Worm (Caenorhabditis elegans): ENCODE results near the gene smc-6.
A peak's percentile ranks its signal among the peaks of the same experiment; 100 is the strongest.

Gene smc-6

ce11 chrII:11614103-11614857 is 35.8 kb downstream of the smc-6 start:
- TF ChIP-seq sea-1 (GFP tag; conservative IDR thresholded peaks at IDR 0.05) (no peak), ceh-36 (tag; optimal IDR thresholded peaks at IDR 0.05) (peak; percentile 9)

DNA sequence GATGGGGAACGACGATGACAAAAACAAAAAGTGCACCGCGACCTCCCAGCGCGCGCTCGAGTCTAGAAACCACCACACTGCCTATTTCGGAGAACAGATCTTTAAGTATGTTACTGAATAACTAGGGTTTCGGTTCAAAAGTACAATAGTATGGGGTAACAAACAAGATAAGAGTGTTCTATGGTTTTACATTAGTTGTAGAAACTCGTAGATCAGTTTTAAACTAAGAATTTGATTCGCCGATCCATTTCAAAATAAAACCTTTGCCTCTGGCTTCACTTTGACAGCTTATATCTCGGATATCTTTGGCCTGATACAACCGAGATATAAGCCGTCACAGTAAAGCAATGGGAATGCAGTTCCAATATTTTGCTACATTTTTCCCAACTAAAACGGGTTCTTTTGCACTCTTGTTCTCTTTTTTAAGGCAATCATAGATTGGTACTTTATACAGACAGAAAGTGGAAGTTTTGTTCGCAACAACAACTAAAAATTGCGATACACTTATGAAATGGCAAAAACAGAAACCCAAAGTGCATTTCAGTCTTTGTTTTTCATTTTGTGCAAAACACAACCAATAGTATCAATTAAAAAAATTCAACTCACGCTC is 37.9 kb downstream of the smc-6 start:
- TF ChIP-seq hmbx-1 (tag; optimal IDR thresholded peaks at IDR 0.05) (no peak), ets-7 (tag; optimal IDR thresholded peaks at IDR 0.05) (no peak), scrt-1 (GFP tag; IDR thresholded peaks at IDR 0.05) (no peak), tbx-11 (GFP tag; IDR thresholded peaks at IDR 0.05) (no peak), sea-1 (GFP tag; conservative IDR thresholded peaks at IDR 0.05) (no peak), tbx-37 (GFP tag; conservative IDR thresholded peaks at IDR 0.05) (no peak), hmg-4 (GFP tag; optimal IDR thresholded peaks at IDR 0.05) (no peak), pes-1 (GFP tag; IDR thresholded peaks at IDR 0.05) (no peak), tra-4 (tag; optimal IDR thresholded peaks at IDR 0.05) (no peak), hnd-1 (tag; optimal IDR thresholded peaks at IDR 0.05) (no peak), flt-1 (GFP tag; IDR thresholded peaks at IDR 0.05) (no peak), F13C5.2 (tag; optimal IDR thresholded peaks at IDR 0.05) (no peak), ama-1 (optimal IDR thresholded peaks at IDR 0.05) (no peak), B0310.2 (tag; optimal IDR thresholded peaks at IDR 0.05) (no peak)

ce11 chrII:11617715-11618114 is 39.2 kb downstream of the smc-6 start:
- TF ChIP-seq ceh-36 (tag; optimal IDR thresholded peaks at IDR 0.05), result no peak
- TF ChIP-seq pes-1 (GFP tag; IDR thresholded peaks at IDR 0.05), result no peak
- no peak for TF ChIP-seq hmbx-1 (tag; optimal IDR thresholded peaks at IDR 0.05)
- no peak for TF ChIP-seq scrt-1 (GFP tag; IDR thresholded peaks at IDR 0.05)
- no peak for TF ChIP-seq B0310.2 (tag; optimal IDR thresholded peaks at IDR 0.05)
- TF ChIP-seq hnd-1 (tag; optimal IDR thresholded peaks at IDR 0.05), result no peak
- TF ChIP-seq F13C5.2 (tag; optimal IDR thresholded peaks at IDR 0.05), result no peak
- no peak for TF ChIP-seq tbx-11 (GFP tag; IDR thresholded peaks at IDR 0.05)
- no peak for TF ChIP-seq ama-1 (optimal IDR thresholded peaks at IDR 0.05)
- TF ChIP-seq hmg-4 (GFP tag; optimal IDR thresholded peaks at IDR 0.05), result no peak
- no peak for TF ChIP-seq ets-7 (tag; optimal IDR thresholded peaks at IDR 0.05)

ce11 chrII:11619171-11619570 is 40.7 kb downstream of the smc-6 start:
- peak; percentile 3; the same call in 1 of the 2 replicates for TF ChIP-seq pes-1 (GFP tag; IDR thresholded peaks at IDR 0.05)
- TF ChIP-seq hnd-1 (tag; optimal IDR thresholded peaks at IDR 0.05), result no peak
- no peak for TF ChIP-seq flt-1 (GFP tag; IDR thresholded peaks at IDR 0.05)
- no peak for TF ChIP-seq scrt-1 (GFP tag; IDR thresholded peaks at IDR 0.05)

DNA sequence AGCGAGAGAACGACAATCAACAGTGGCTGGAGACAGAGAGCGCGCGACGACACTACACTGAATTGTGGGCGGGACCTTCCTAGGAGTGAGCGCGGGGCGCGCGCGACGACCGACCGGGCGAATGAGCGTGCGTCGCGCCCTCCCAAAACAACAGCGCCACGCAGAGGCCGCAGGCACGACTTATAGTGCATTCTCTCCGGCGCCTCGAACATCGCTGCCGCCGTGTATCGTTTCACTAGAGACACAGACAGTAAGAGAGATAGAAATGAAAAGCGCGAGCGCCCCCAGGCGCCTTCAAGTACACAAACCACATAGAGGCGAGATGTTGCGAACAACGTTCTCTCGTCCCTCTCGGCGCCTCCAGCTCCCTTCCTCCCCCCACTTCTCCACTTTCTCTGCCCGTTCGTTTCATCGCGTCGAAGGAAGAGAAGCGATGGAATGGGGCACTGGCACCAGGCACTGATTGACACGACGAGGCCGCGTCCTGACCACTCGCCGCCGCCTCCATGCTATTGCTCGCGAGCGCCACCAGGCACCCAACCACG is 41.5 kb downstream of the smc-6 start:
- TF ChIP-seq ceh-36 (tag; optimal IDR thresholded peaks at IDR 0.05), result no peak
- TF ChIP-seq hnd-1 (tag; optimal IDR thresholded peaks at IDR 0.05), result no peak
- TF ChIP-seq sea-1 (GFP tag; conservative IDR thresholded peaks at IDR 0.05), result no peak
- no peak for TF ChIP-seq tbx-11 (GFP tag; IDR thresholded peaks at IDR 0.05)
- no peak for TF ChIP-seq hmbx-1 (tag; optimal IDR thresholded peaks at IDR 0.05)
- no peak for TF ChIP-seq ets-7 (tag; optimal IDR thresholded peaks at IDR 0.05)
- no peak for TF ChIP-seq scrt-1 (GFP tag; IDR thresholded peaks at IDR 0.05)
- TF ChIP-seq tbx-37 (GFP tag; conservative IDR thresholded peaks at IDR 0.05), result no peak
- TF ChIP-seq ama-1 (optimal IDR thresholded peaks at IDR 0.05), result no peak
- peak; percentile 70 for TF ChIP-seq B0310.2 (tag; optimal IDR thresholded peaks at IDR 0.05)
- no peak for TF ChIP-seq aly-1 (tag; optimal IDR thresholded peaks at IDR 0.05)
- TF ChIP-seq flt-1 (GFP tag; IDR thresholded peaks at IDR 0.05), result no peak
- TF ChIP-seq hmg-4 (GFP tag; optimal IDR thresholded peaks at IDR 0.05), result no peak
- TF ChIP-seq pes-1 (GFP tag; IDR thresholded peaks at IDR 0.05), result peak; percentile 9; the same call in 1 of the 2 replicates
- no peak for TF ChIP-seq ceh-13 (GFP tag; optimal IDR thresholded peaks at IDR 0.05)
- TF ChIP-seq F13C5.2 (tag; optimal IDR thresholded peaks at IDR 0.05), result no peak

- TF ChIP-seq pes-1 (GFP tag; IDR thresholded peaks at IDR 0.05) (no peak), tbx-11 (GFP tag; IDR thresholded peaks at IDR 0.05) (no peak), scrt-1 (GFP tag; IDR thresholded peaks at IDR 0.05) (no peak), F13C5.2 (tag; optimal IDR thresholded peaks at IDR 0.05) (no peak)
Observed at ce11 chrII:11620630-11621246, 42.2 kb downstream of the smc-6 start.

DNA sequence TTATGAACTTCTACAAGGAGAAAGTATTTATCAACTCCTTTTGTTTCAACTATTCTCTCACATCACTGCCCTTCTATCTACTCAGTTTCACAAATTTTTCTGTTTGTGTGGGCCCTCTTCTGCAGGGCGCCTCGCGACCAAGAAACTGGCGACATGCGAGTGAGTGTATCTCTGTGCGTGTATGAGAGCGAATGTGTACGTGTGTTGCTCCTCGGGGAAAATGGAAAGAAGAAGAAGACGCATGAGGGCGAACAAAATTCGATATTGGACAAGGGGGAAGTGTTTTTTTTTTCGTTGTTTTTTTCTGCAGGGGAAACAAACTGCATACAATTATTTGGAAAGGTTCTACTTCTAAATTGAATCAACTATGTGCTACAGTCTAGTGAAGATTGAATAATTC is 43.1 kb downstream of the smc-6 start:
- TF ChIP-seq F13C5.2 (tag; optimal IDR thresholded peaks at IDR 0.05), result no peak
- TF ChIP-seq tbx-37 (GFP tag; conservative IDR thresholded peaks at IDR 0.05), result no peak
- no peak for TF ChIP-seq aly-1 (tag; optimal IDR thresholded peaks at IDR 0.05)
- no peak for TF ChIP-seq B0310.2 (tag; optimal IDR thresholded peaks at IDR 0.05)
- TF ChIP-seq hmbx-1 (tag; optimal IDR thresholded peaks at IDR 0.05), result no peak
- TF ChIP-seq tbx-11 (GFP tag; IDR thresholded peaks at IDR 0.05), result no peak
- no peak for TF ChIP-seq flt-1 (GFP tag; IDR thresholded peaks at IDR 0.05)
- no peak for TF ChIP-seq ceh-36 (tag; optimal IDR thresholded peaks at IDR 0.05)
- TF ChIP-seq tra-4 (tag; optimal IDR thresholded peaks at IDR 0.05), result no peak
- no peak for TF ChIP-seq pes-1 (GFP tag; IDR thresholded peaks at IDR 0.05)
- TF ChIP-seq ama-1 (optimal IDR thresholded peaks at IDR 0.05), result no peak
- TF ChIP-seq ceh-13 (GFP tag; optimal IDR thresholded peaks at IDR 0.05), result no peak
- no peak for TF ChIP-seq scrt-1 (GFP tag; IDR thresholded peaks at IDR 0.05)
- TF ChIP-seq hnd-1 (tag; optimal IDR thresholded peaks at IDR 0.05), result no peak
- no peak for TF ChIP-seq sea-1 (GFP tag; conservative IDR thresholded peaks at IDR 0.05)
